ENCODE assay signal across 2 fruit fly cellular contexts in genomic region chrX:16782175-16782916, dm6.
TF ChIP-seq lines count a peak whose summit lies in the region.

No protein-coding gene starts in this region.

TF ChIP-seq in whole organism, embryonic, 481 proteins besides CTCF, POLR2A, EP300 and RAD21 (continued from another document and continues in another):
- peak; percentile 57 for TF ChIP-seq lmd (GFP tag; IDR thresholded peaks at IDR 0.05; lab: Robert Waterston, UW)
- no peak for TF ChIP-seq stwl (tag; optimal IDR thresholded peaks at IDR 0.05; lab: Kevin White, UChicago)
- no peak for TF ChIP-seq nom (GFP tag; optimal IDR thresholded peaks at IDR 0.05; lab: Kevin White, UChicago)
- no peak for TF ChIP-seq Ravus (GFP tag; IDR thresholded peaks at IDR 0.05; lab: Robert Waterston, UW)
- TF ChIP-seq ATbp (GFP tag; optimal IDR thresholded peaks at IDR 0.05; lab: Kevin White, UChicago) = peak; percentile 49
- TF ChIP-seq Hr51 (GFP tag; optimal IDR thresholded peaks at IDR 0.05; lab: Kevin White, UChicago) = peak in 1 of 2 experiments; percentile 69
- TF ChIP-seq CG43689 (GFP tag; IDR thresholded peaks at IDR 0.05; lab: Robert Waterston, UW) = no peak
- peak; percentile 36; the same call in 1 of the 3 replicates for TF ChIP-seq CG7357 (GFP tag; IDR thresholded peaks at IDR 0.05; lab: Robert Waterston, UW)
- no peak for TF ChIP-seq CrebB (tag; optimal IDR thresholded peaks at IDR 0.05; lab: Kevin White, UChicago)
- TF ChIP-seq tap (tag; optimal IDR thresholded peaks at IDR 0.05; lab: Kevin White, UChicago) = peak; percentile 4
- no peak for TF ChIP-seq Dp (GFP tag; optimal IDR thresholded peaks at IDR 0.05; lab: Kevin White, UChicago)
- TF ChIP-seq nerfin-1 (tag; optimal IDR thresholded peaks at IDR 0.05; lab: Kevin White, UChicago) = no peak
- peak; percentile 1 for TF ChIP-seq CG6854 (GFP tag; optimal IDR thresholded peaks at IDR 0.05; lab: Kevin White, UChicago)
- no peak for TF ChIP-seq usp (GFP tag; optimal IDR thresholded peaks at IDR 0.05; lab: Kevin White, UChicago)
- no peak for TF ChIP-seq CG18764 (GFP tag; optimal IDR thresholded peaks at IDR 0.05; lab: Kevin White, UChicago)
- TF ChIP-seq CG7271 (tag; optimal IDR thresholded peaks at IDR 0.05; lab: Kevin White, UChicago) = no peak
- TF ChIP-seq CG12071 (GFP tag; optimal IDR thresholded peaks at IDR 0.05; lab: Kevin White, UChicago) = peak; percentile 6
- no peak for TF ChIP-seq CG15073 (GFP tag; optimal IDR thresholded peaks at IDR 0.05; lab: Kevin White, UChicago)
- TF ChIP-seq peb (GFP tag; IDR thresholded peaks at IDR 0.05; lab: Robert Waterston, UW) = no peak
- TF ChIP-seq CG32772 (GFP tag; IDR thresholded peaks at IDR 0.05; lab: Robert Waterston, UW) = 0 out of 2 replicates have a peak, but pooled peaks have one; percentile 25
- no peak for TF ChIP-seq fd102C (GFP tag; optimal IDR thresholded peaks at IDR 0.05; lab: Kevin White, UChicago)
- TF ChIP-seq nerfin-2 (GFP tag; IDR thresholded peaks at IDR 0.05; lab: Robert Waterston, UW; ENCODE audit: partially characterized antibody) = no peak
- TF ChIP-seq HHEX (GFP tag; optimal IDR thresholded peaks at IDR 0.05; lab: Kevin White, UChicago) = peak; percentile 21
- TF ChIP-seq CG17568 (GFP tag; optimal IDR thresholded peaks at IDR 0.05; lab: Kevin White, UChicago) = no peak
- TF ChIP-seq CG13123 (GFP tag; optimal IDR thresholded peaks at IDR 0.05; lab: Kevin White, UChicago) = no peak
- 0 out of 2 replicates have a peak, but pooled peaks have one; percentile 15 for TF ChIP-seq cas (GFP tag; IDR thresholded peaks at IDR 0.05; lab: Robert Waterston, UW)
- TF ChIP-seq CG13624 (GFP tag; optimal IDR thresholded peaks at IDR 0.05; lab: Kevin White, UChicago) = peak; percentile 16
- TF ChIP-seq ken (GFP tag; IDR thresholded peaks at IDR 0.05; lab: Robert Waterston, UW) = peak; percentile 33; the same call in 1 of the 3 replicates
- peak; percentile 75 for TF ChIP-seq dysf (GFP tag; IDR thresholded peaks at IDR 0.05; lab: Robert Waterston, UW)
- TF ChIP-seq chinmo (GFP tag; IDR thresholded peaks at IDR 0.05; lab: Robert Waterston, UW; ENCODE audit: partially characterized antibody) = 0 out of 4 replicates have a peak, but pooled peaks have one; percentile 70
- peak; percentile 90 for TF ChIP-seq sr (GFP tag; IDR thresholded peaks at IDR 0.05; lab: Robert Waterston, UW)
- no peak for TF ChIP-seq CG12219 (GFP tag; optimal IDR thresholded peaks at IDR 0.05; lab: Kevin White, UChicago)
- peak; percentile 19 for TF ChIP-seq Camta (GFP tag; optimal IDR thresholded peaks at IDR 0.05; lab: Kevin White, UChicago)
- peak; percentile 46 for TF ChIP-seq zfh2 (GFP tag; optimal IDR thresholded peaks at IDR 0.05; lab: Kevin White, UChicago)
- no peak for TF ChIP-seq CG4404 (GFP tag; IDR thresholded peaks at IDR 0.05; lab: Robert Waterston, UW)
- peak; percentile 63 for TF ChIP-seq Hsf (GFP tag; optimal IDR thresholded peaks at IDR 0.05; lab: Kevin White, UChicago)
- no peak for TF ChIP-seq CG17612 (GFP tag; IDR thresholded peaks at IDR 0.05; lab: Robert Waterston, UW)
- TF ChIP-seq gce (GFP tag; IDR thresholded peaks at IDR 0.05; lab: Robert Waterston, UW) = peak; percentile 53; the same call in 1 of the 3 replicates
- peak; percentile 81 for TF ChIP-seq CG9609 (GFP tag; optimal IDR thresholded peaks at IDR 0.05; lab: Kevin White, UChicago)
- no peak for TF ChIP-seq eve (GFP tag; optimal IDR thresholded peaks at IDR 0.05; lab: Kevin White, UChicago)
- TF ChIP-seq dmrt11E (tag; optimal IDR thresholded peaks at IDR 0.05; lab: Kevin White, UChicago) = peak; percentile 14
- TF ChIP-seq insv (GFP tag; optimal IDR thresholded peaks at IDR 0.05; lab: Kevin White, UChicago) = no peak
- TF ChIP-seq CG11093 (GFP tag; IDR thresholded peaks at IDR 0.05; lab: Robert Waterston, UW) = peak; percentile 43; the same call in 1 of the 3 replicates
- TF ChIP-seq CG34224 (GFP tag; IDR thresholded peaks at IDR 0.05; lab: Robert Waterston, UW; ENCODE audit: partially characterized antibody) = no peak
- peak; percentile 68 for TF ChIP-seq seq (GFP tag; IDR thresholded peaks at IDR 0.05; lab: Robert Waterston, UW)
- peak; percentile 41 for TF ChIP-seq CG12769 (tag; optimal IDR thresholded peaks at IDR 0.05; lab: Kevin White, UChicago)
- peak; percentile 47 for TF ChIP-seq grau (tag; optimal IDR thresholded peaks at IDR 0.05; lab: Kevin White, UChicago)
- no peak for TF ChIP-seq Nf-YA (GFP tag; IDR thresholded peaks at IDR 0.05; lab: Robert Waterston, UW)
- peak; percentile 44 for TF ChIP-seq CG15514 (GFP tag; optimal IDR thresholded peaks at IDR 0.05; lab: Kevin White, UChicago)
- TF ChIP-seq HmgZ (tag; optimal IDR thresholded peaks at IDR 0.05; lab: Kevin White, UChicago) = no peak
- TF ChIP-seq CG14860 (GFP tag; IDR thresholded peaks at IDR 0.05; lab: Robert Waterston, UW; ENCODE audit: partially characterized antibody) = no peak
- TF ChIP-seq salm (tag; optimal IDR thresholded peaks at IDR 0.05; lab: Kevin White, UChicago) = peak; percentile 30
- TF ChIP-seq Drgx (GFP tag; IDR thresholded peaks at IDR 0.05; lab: Robert Waterston, UW) = peak; percentile 67
- TF ChIP-seq row (GFP tag; IDR thresholded peaks at IDR 0.05; lab: Robert Waterston, UW) = peak; percentile 52
- TF ChIP-seq CG2202 (tag; optimal IDR thresholded peaks at IDR 0.05; lab: Kevin White, UChicago) = no peak
- no peak for TF ChIP-seq Dref (GFP tag; IDR thresholded peaks at IDR 0.05; lab: Robert Waterston, UW)
- peak; percentile 29 for TF ChIP-seq CG12104 (GFP tag; optimal IDR thresholded peaks at IDR 0.05; lab: Kevin White, UChicago)
- no peak for TF ChIP-seq CG42726 (GFP tag; IDR thresholded peaks at IDR 0.05; lab: Robert Waterston, UW; ENCODE audit: partially characterized antibody)
- no peak for TF ChIP-seq Elba2 (GFP tag; optimal IDR thresholded peaks at IDR 0.05; lab: Kevin White, UChicago)
- TF ChIP-seq hkb (optimal IDR thresholded peaks at IDR 0.05; lab: Kevin White, UChicago) = no peak
- peak; percentile 58 for TF ChIP-seq hkb (GFP tag; IDR thresholded peaks at IDR 0.05; lab: Robert Waterston, UW)
- TF ChIP-seq klu (GFP tag; IDR thresholded peaks at IDR 0.05; lab: Robert Waterston, UW) = no peak
- TF ChIP-seq CG7786 (GFP tag; optimal IDR thresholded peaks at IDR 0.05; lab: Kevin White, UChicago) = peak; percentile 30
- TF ChIP-seq trh (GFP tag; optimal IDR thresholded peaks at IDR 0.05; lab: Kevin White, UChicago) = no peak
- peak; percentile 32; the same call in 1 of the 2 replicates for TF ChIP-seq CG32767 (GFP tag; IDR thresholded peaks at IDR 0.05; lab: Robert Waterston, UW)

TF ChIP-seq in whole organism, prepupa, 60 proteins besides CTCF, POLR2A, EP300 and RAD21 (continued from another document):
- TF ChIP-seq ss (GFP tag; optimal IDR thresholded peaks at IDR 0.05; lab: Kevin White, UChicago) = no peak
- TF ChIP-seq net (GFP tag; optimal IDR thresholded peaks at IDR 0.05; lab: Kevin White, UChicago) = peak; percentile 51
- peak; percentile 52 for TF ChIP-seq CG11762 (GFP tag; optimal IDR thresholded peaks at IDR 0.05; lab: Kevin White, UChicago; ENCODE audit: insufficient read depth)
- no peak for TF ChIP-seq CG16779 (tag; optimal IDR thresholded peaks at IDR 0.05; lab: Kevin White, UChicago)
- TF ChIP-seq CG8319 (GFP tag; optimal IDR thresholded peaks at IDR 0.05; lab: Kevin White, UChicago) = no peak
- peak; percentile 55 for TF ChIP-seq fkh (GFP tag; optimal IDR thresholded peaks at IDR 0.05; lab: Kevin White, UChicago)
- TF ChIP-seq CG4318 (GFP tag; optimal IDR thresholded peaks at IDR 0.05; lab: Kevin White, UChicago) = no peak
- TF ChIP-seq Sox102F (GFP tag; optimal IDR thresholded peaks at IDR 0.05; lab: Kevin White, UChicago) = no peak
- TF ChIP-seq CG34406 (GFP tag; optimal IDR thresholded peaks at IDR 0.05; lab: Kevin White, UChicago) = no peak
- no peak for TF ChIP-seq CG8632 (GFP tag; optimal IDR thresholded peaks at IDR 0.05; lab: Kevin White, UChicago)
- TF ChIP-seq svp (GFP tag; lab: Kevin White, UChicago) = no peak
- peak; percentile 68 for TF ChIP-seq Hr4 (GFP tag; optimal IDR thresholded peaks at IDR 0.05; lab: Kevin White, UChicago)
- peak in 1 of 2 experiments; percentile 59 for TF ChIP-seq salr (GFP tag; optimal IDR thresholded peaks at IDR 0.05; lab: Kevin White, UChicago)
- TF ChIP-seq CG10669 (GFP tag; optimal IDR thresholded peaks at IDR 0.05; lab: Kevin White, UChicago) = peak; percentile 22
- peak; percentile 7 for TF ChIP-seq esn (GFP tag; optimal IDR thresholded peaks at IDR 0.05; lab: Kevin White, UChicago)
- TF ChIP-seq Lpt (GFP tag; optimal IDR thresholded peaks at IDR 0.05; lab: Kevin White, UChicago) = peak; percentile 56
- TF ChIP-seq Eip78C (GFP tag; lab: Kevin White, UChicago) = peak; percentile 76
- peak; percentile 5 for TF ChIP-seq CG10631 (GFP tag; optimal IDR thresholded peaks at IDR 0.05; lab: Kevin White, UChicago)
- TF ChIP-seq Smox (GFP tag; optimal IDR thresholded peaks at IDR 0.05; lab: Kevin White, UChicago) = no peak
- no peak for TF ChIP-seq Sox15 (GFP tag; optimal IDR thresholded peaks at IDR 0.05; lab: Kevin White, UChicago)
- peak; percentile 6 for TF ChIP-seq cyc (GFP tag; optimal IDR thresholded peaks at IDR 0.05; lab: Kevin White, UChicago)
- TF ChIP-seq CG3919 (GFP tag; optimal IDR thresholded peaks at IDR 0.05; lab: Kevin White, UChicago) = peak; percentile 31
- no peak for TF ChIP-seq CG1621 (tag; optimal IDR thresholded peaks at IDR 0.05; lab: Kevin White, UChicago)
- TF ChIP-seq eg (GFP tag; IDR thresholded peaks at IDR 0.05; lab: Robert Waterston, UW) = peak; percentile 72
- TF ChIP-seq CG11294 (GFP tag; IDR thresholded peaks at IDR 0.05; lab: Robert Waterston, UW) = peak; percentile 43; the same call in 1 of the 2 replicates
- TF ChIP-seq spab (GFP tag; optimal IDR thresholded peaks at IDR 0.05; lab: Kevin White, UChicago) = no peak
- TF ChIP-seq CG32006 (GFP tag; optimal IDR thresholded peaks at IDR 0.05; lab: Kevin White, UChicago) = peak; percentile 64
- no peak for TF ChIP-seq CG9139 (GFP tag; optimal IDR thresholded peaks at IDR 0.05; lab: Kevin White, UChicago)
- TF ChIP-seq CG11902 (GFP tag; optimal IDR thresholded peaks at IDR 0.05; lab: Kevin White, UChicago) = no peak
- no peak for TF ChIP-seq Hr39 (GFP tag; optimal IDR thresholded peaks at IDR 0.05; lab: Kevin White, UChicago)
- TF ChIP-seq fd85E (GFP tag; optimal IDR thresholded peaks at IDR 0.05; lab: Kevin White, UChicago) = no peak
- peak; percentile 65 for TF ChIP-seq CG8119 (GFP tag; IDR thresholded peaks at IDR 0.05; lab: Robert Waterston, UW)
- no peak for TF ChIP-seq Blimp-1 (GFP tag; optimal IDR thresholded peaks at IDR 0.05; lab: Kevin White, UChicago)
- TF ChIP-seq Met (GFP tag; optimal IDR thresholded peaks at IDR 0.05; lab: Kevin White, UChicago) = no peak
- TF ChIP-seq CG6163 (GFP tag; IDR thresholded peaks at IDR 0.05; lab: Robert Waterston, UW) = peak; percentile 75
- peak; percentile 53; the same call in 1 of the 2 replicates for TF ChIP-seq Gug (GFP tag; IDR thresholded peaks at IDR 0.05; lab: Robert Waterston, UW)
- TF ChIP-seq CG31627 (GFP tag; optimal IDR thresholded peaks at IDR 0.05; lab: Kevin White, UChicago) = no peak
- no peak for TF ChIP-seq lz (GFP tag; optimal IDR thresholded peaks at IDR 0.05; lab: Kevin White, UChicago)
